Worm (Caenorhabditis elegans) whole organism, early embryonic: ENCODE measurements around the gene F47D12.6.

Source experiments
- F13C5.2 ChIP-seq: sonication (generic microtip); optimal IDR thresholded peaks from 2 replicates; lab custom pipeline; 2017; ENCODE audit warnings: mild to moderate bottlenecking, missing genetic modification characterization, inconsistent platforms, missing compliant biosample characterization
- ama-1 ChIP-seq: fragments of 150-350 bp; optimal IDR thresholded peaks from 2 replicates; lab custom pipeline; 2014
- flt-1 ChIP-seq: fragments of 200-800 bp; sonication (Bioruptor generic); IDR thresholded peaks from 2 replicates; pipeline ENCODE4 v1.3.6; 2022; ENCODE audit warnings: missing genetic modification characterization, missing compliant biosample characterization
- hnd-1 ChIP-seq: sonication (generic microtip); optimal IDR thresholded peaks from 2 replicates; lab custom pipeline; 2016; ENCODE audit warnings: missing genetic modification characterization, missing compliant biosample characterization
- pes-1 ChIP-seq: fragments of 200-800 bp; sonication (Bioruptor generic); IDR thresholded peaks from 2 replicates; pipeline ENCODE4 v1.3.6; 2022; ENCODE audit warnings: missing genetic modification reagents, missing genetic modification characterization, missing compliant biosample characterization

- TF ChIP-seq flt-1 (no peak), ama-1 (lab: Kevin White, UChicago) (no peak), F13C5.2 (tag; lab: Kevin White, UChicago) (no peak), pes-1 (GFP tag; lab: Robert Waterston, UW) (no peak), hnd-1 (tag; lab: Kevin White, UChicago) (no peak)
Observed at ce11 chrIII:6311452-6311851, 24.4 kb upstream of the F47D12.6 start.
